Fruit fly (Drosophila melanogaster) whole organism, embryonic: ENCODE data around the gene CG10947.
A peak's percentile ranks its signal among the peaks of the same experiment; 100 is the strongest.

Experiments used
- Abd-B ChIP-seq: fragments of 200-800 bp; sonication (Bioruptor generic); optimal IDR thresholded peaks from 2 replicates; lab custom pipeline; 2018; ENCODE audit warnings: missing biosample characterization, mild to moderate bottlenecking, missing genetic modification characterization, moderate library complexity
- Asciz ChIP-seq: fragments of 200-800 bp; sonication (Bioruptor generic); optimal IDR thresholded peaks from 2 replicates; lab custom pipeline; 2017; ENCODE audit warnings: missing biosample characterization, mild to moderate bottlenecking, missing genetic modification characterization, missing genetic modification reagents
- Blimp-1 ChIP-seq: fragments of 200-800 bp; sonication (Bioruptor generic); optimal IDR thresholded peaks from 3 replicates; lab custom pipeline; 2018; ENCODE audit warnings: missing biosample characterization, missing genetic modification characterization, mild to moderate bottlenecking, moderate library complexity, missing genetic modification reagents
- Bteb2 ChIP-seq: fragments of 200-800 bp; sonication (Bioruptor generic); optimal IDR thresholded peaks from 2 replicates; lab custom pipeline; 2016; ENCODE audit warnings: missing biosample characterization, missing genetic modification characterization
- CG10321 ChIP-seq: fragments of 200-800 bp; sonication (Bioruptor generic); IDR thresholded peaks from 2 replicates; pipeline ENCODE4 v1.3.6; 2022; ENCODE audit warnings: missing biosample characterization, missing genetic modification characterization
- CG10654 ChIP-seq: fragments of 200-800 bp; sonication (Bioruptor generic); optimal IDR thresholded peaks from 2 replicates; lab custom pipeline; 2016; ENCODE audit warnings: missing biosample characterization, missing genetic modification characterization
- CG11695 ChIP-seq: fragments of 200-800 bp; sonication (Bioruptor generic); IDR thresholded peaks from 3 replicates; pipeline ENCODE4 v1.3.6; 2022; ENCODE audit warnings: missing biosample characterization, missing genetic modification characterization
- CG11723 ChIP-seq: fragments of 200-800 bp; sonication (Bioruptor generic); optimal IDR thresholded peaks from 2 replicates; lab custom pipeline; 2017; ENCODE audit warnings: missing biosample characterization, mild to moderate bottlenecking, missing genetic modification characterization
- CG12104 ChIP-seq: fragments of 200-800 bp; sonication (Bioruptor generic); optimal IDR thresholded peaks from 3 replicates; lab custom pipeline; 2016; ENCODE audit warnings: missing biosample characterization, missing genetic modification characterization
- CG13296 ChIP-seq: fragments of 200-800 bp; sonication (Bioruptor generic); optimal IDR thresholded peaks from 3 replicates; lab custom pipeline; 2018; ENCODE audit warnings: missing biosample characterization, mild to moderate bottlenecking, missing genetic modification characterization
- CG13424 ChIP-seq: fragments of 200-800 bp; sonication (Bioruptor generic); optimal IDR thresholded peaks from 2 replicates; lab custom pipeline; 2019; ENCODE audit warnings: missing biosample characterization, mild to moderate bottlenecking, missing genetic modification characterization, moderate library complexity
- CG15696 ChIP-seq: fragments of 200-800 bp; sonication (Bioruptor generic); optimal IDR thresholded peaks from 2 replicates; lab custom pipeline; 2019; ENCODE audit warnings: missing biosample characterization, mild to moderate bottlenecking, missing genetic modification characterization, moderate library complexity
- CG1603 ChIP-seq: fragments of 200-800 bp; sonication (Bioruptor generic); optimal IDR thresholded peaks from 2 replicates; lab custom pipeline; 2019; ENCODE audit warnings: missing biosample characterization, mild to moderate bottlenecking, missing genetic modification characterization, moderate library complexity
- CG17359 ChIP-seq: fragments of 200-800 bp; sonication (Bioruptor generic); optimal IDR thresholded peaks from 3 replicates; lab custom pipeline; 2018; ENCODE audit warnings: missing biosample characterization, mild to moderate bottlenecking, missing genetic modification characterization, moderate library complexity
- CG18262 ChIP-seq: fragments of 200-800 bp; optimal IDR thresholded peaks from 3 replicates; lab custom pipeline; 2019; ENCODE audit warnings: missing biosample characterization, mild to moderate bottlenecking, missing genetic modification characterization, moderate library complexity
- CG18599 ChIP-seq: fragments of 200-800 bp; sonication (Bioruptor generic); optimal IDR thresholded peaks from 3 replicates; lab custom pipeline; 2017; ENCODE audit warnings: missing biosample characterization, missing genetic modification characterization, mild to moderate bottlenecking, moderate library complexity, missing genetic modification reagents
- CG2712 ChIP-seq: fragments of 200-800 bp; optimal IDR thresholded peaks from 3 replicates; lab custom pipeline; 2019; ENCODE audit warnings: missing biosample characterization, mild to moderate bottlenecking, missing genetic modification characterization, moderate library complexity
- CG30403 ChIP-seq: fragments of 200-800 bp; sonication (Bioruptor generic); optimal IDR thresholded peaks from 3 replicates; lab custom pipeline; 2016; ENCODE audit warnings: missing biosample characterization, missing genetic modification characterization
- CG32532 ChIP-seq: fragments of 200-800 bp; sonication (Bioruptor generic); IDR thresholded peaks from 2 replicates; pipeline ENCODE4 v1.3.6; 2022; ENCODE audit warnings: missing biosample characterization, missing genetic modification characterization
- CG3281 ChIP-seq: fragments of 200-800 bp; sonication (Bioruptor generic); optimal IDR thresholded peaks from 3 replicates; lab custom pipeline; 2017; ENCODE audit warnings: missing biosample characterization, mild to moderate bottlenecking, missing genetic modification characterization
- CG33213 ChIP-seq: fragments of 200-800 bp; sonication (Bioruptor generic); optimal IDR thresholded peaks from 3 replicates; lab custom pipeline; 2016; ENCODE audit warnings: missing biosample characterization, missing genetic modification characterization
- CG34422 ChIP-seq: fragments of 200-800 bp; sonication (Bioruptor generic); IDR thresholded peaks from 3 replicates; pipeline ENCODE4 v1.3.6; 2022; ENCODE audit warnings: missing biosample characterization, missing genetic modification characterization
- CG42726 ChIP-seq: fragments of 200-800 bp; sonication (Bioruptor generic); IDR thresholded peaks from 2 replicates; pipeline ENCODE4 v1.3.6; 2022; ENCODE audit warnings: missing biosample characterization, missing genetic modification characterization; ENCODE audit not compliant: partially characterized antibody
- CG4360 ChIP-seq: fragments of 200-800 bp; sonication (Bioruptor generic); IDR thresholded peaks from 2 replicates; pipeline ENCODE4 v1.3.6; 2022; ENCODE audit warnings: missing biosample characterization, missing genetic modification characterization
- CG4730 ChIP-seq: fragments of 200-800 bp; sonication (Bioruptor generic); IDR thresholded peaks from 2 replicates; pipeline ENCODE4 v1.3.6; 2022; ENCODE audit warnings: missing biosample characterization, missing genetic modification characterization
- CG6254 ChIP-seq: fragments of 200-800 bp; sonication (Bioruptor generic); optimal IDR thresholded peaks from 3 replicates; lab custom pipeline; 2017; ENCODE audit warnings: mild to moderate bottlenecking, missing biosample characterization, missing genetic modification reagents, missing genetic modification characterization
- CG6813 ChIP-seq: fragments of 200-800 bp; sonication (Bioruptor generic); optimal IDR thresholded peaks from 2 replicates; lab custom pipeline; 2017; ENCODE audit warnings: missing biosample characterization, missing genetic modification characterization, mild to moderate bottlenecking, moderate library complexity, missing genetic modification reagents
- CG9797 ChIP-seq: fragments of 200-800 bp; sonication (Bioruptor generic); optimal IDR thresholded peaks from 3 replicates; lab custom pipeline; 2018; ENCODE audit warnings: missing biosample characterization, mild to moderate bottlenecking, missing genetic modification characterization
- CG9932 ChIP-seq: fragments of 200-800 bp; sonication (Bioruptor generic); IDR thresholded peaks from 2 replicates; pipeline ENCODE4 v1.3.6; 2022; ENCODE audit warnings: missing biosample characterization, missing genetic modification characterization
- Doc2 ChIP-seq: fragments of 200-800 bp; sonication (Bioruptor generic); IDR thresholded peaks from 2 replicates; pipeline ENCODE4 v1.3.6; 2022; ENCODE audit warnings: missing biosample characterization, missing genetic modification characterization
- Dp ChIP-seq: fragments of 200-800 bp; sonication (Bioruptor generic); optimal IDR thresholded peaks from 2 replicates; lab custom pipeline; 2018; ENCODE audit warnings: missing biosample characterization, mild to moderate bottlenecking, missing genetic modification characterization, moderate library complexity
- Fer3 ChIP-seq: fragments of 200-800 bp; sonication (Bioruptor generic); optimal IDR thresholded peaks from 2 replicates; lab custom pipeline; 2018; ENCODE audit warnings: missing biosample characterization, mild to moderate bottlenecking, missing genetic modification characterization, moderate library complexity
- MBD-R2 ChIP-seq: fragments of 200-800 bp; sonication (Bioruptor generic); IDR thresholded peaks from 2 replicates; pipeline ENCODE4 v1.3.6; 2022; ENCODE audit warnings: missing biosample characterization, missing genetic modification characterization
- Nf-YA ChIP-seq: fragments of 200-800 bp; sonication (Bioruptor generic); IDR thresholded peaks from 2 replicates; pipeline ENCODE4 v1.3.6; 2022; ENCODE audit warnings: missing biosample characterization, missing genetic modification characterization
- Pdp1 ChIP-seq, 2 experiments: fragments of 200-800 bp; sonication (Bioruptor generic); optimal IDR thresholded peaks; 3 replicates each; lab custom pipeline; 2016; ENCODE audit warnings: missing biosample characterization in 2 of 2, missing genetic modification characterization in 2 of 2, mild to moderate bottlenecking in 1 of 2, moderate library complexity in 1 of 2
- Rfx ChIP-seq: fragments of 200-800 bp; sonication (Bioruptor generic); IDR thresholded peaks from 2 replicates; pipeline ENCODE4 v1.3.6; 2022; ENCODE audit warnings: missing biosample characterization, missing genetic modification characterization
- Six4 ChIP-seq: fragments of 200-800 bp; sonication (Bioruptor generic); optimal IDR thresholded peaks from 2 replicates; lab custom pipeline; 2016; ENCODE audit warnings: missing biosample characterization, missing genetic modification characterization
- Sry-δ ChIP-seq: fragments of 200-800 bp; sonication (Bioruptor generic); optimal IDR thresholded peaks from 2 replicates; lab custom pipeline; 2016; ENCODE audit warnings: missing biosample characterization, missing genetic modification characterization
- abd-A ChIP-seq: fragments of 200-800 bp; sonication (Bioruptor generic); optimal IDR thresholded peaks from 3 replicates; lab custom pipeline; 2019; ENCODE audit warnings: missing biosample characterization, mild to moderate bottlenecking, missing genetic modification characterization, moderate library complexity
- dmrt99B ChIP-seq: fragments of 200-800 bp; sonication (Bioruptor generic); optimal IDR thresholded peaks from 2 replicates; lab custom pipeline; 2018; ENCODE audit warnings: missing biosample characterization, mild to moderate bottlenecking, missing genetic modification characterization, moderate library complexity
- fd96Cb ChIP-seq: fragments of 200-800 bp; sonication (Bioruptor generic); optimal IDR thresholded peaks from 2 replicates; lab custom pipeline; 2018; ENCODE audit warnings: missing biosample characterization, mild to moderate bottlenecking, missing genetic modification characterization, moderate library complexity
- ind ChIP-seq: fragments of 200-800 bp; sonication (Bioruptor generic); optimal IDR thresholded peaks from 3 replicates; lab custom pipeline; 2016; ENCODE audit warnings: missing biosample characterization, missing genetic modification characterization
- lmd ChIP-seq: fragments of 200-800 bp; sonication (Bioruptor generic); IDR thresholded peaks from 2 replicates; pipeline ENCODE4 v1.3.6; 2022; ENCODE audit warnings: missing biosample characterization, missing genetic modification characterization
- sens ChIP-seq: fragments of 200-800 bp; sonication (Bioruptor generic); peaks from one replicate; lab custom pipeline; 2016; ENCODE audit warnings: missing biosample characterization, missing genetic modification characterization
- sob ChIP-seq: fragments of 200-800 bp; sonication (Bioruptor generic); IDR thresholded peaks from 2 replicates; pipeline ENCODE4 v1.3.6; 2022; ENCODE audit warnings: missing biosample characterization, missing genetic modification characterization
- stwl ChIP-seq: fragments of 200-800 bp; sonication (Bioruptor generic); optimal IDR thresholded peaks from 3 replicates; lab custom pipeline; 2018; ENCODE audit warnings: missing biosample characterization, mild to moderate bottlenecking, missing genetic modification characterization, moderate library complexity
- trem ChIP-seq: fragments of 200-800 bp; optimal IDR thresholded peaks from 3 replicates; lab custom pipeline; 2019; ENCODE audit warnings: missing biosample characterization, mild to moderate bottlenecking, missing genetic modification characterization, moderate library complexity
- tx ChIP-seq: fragments of 200-800 bp; sonication (Bioruptor generic); optimal IDR thresholded peaks from 2 replicates; lab custom pipeline; 2016; ENCODE audit warnings: missing biosample characterization, missing genetic modification characterization
- zen ChIP-seq: fragments of 200-800 bp; sonication (Bioruptor generic); optimal IDR thresholded peaks from 3 replicates; lab custom pipeline; 2018; ENCODE audit warnings: missing biosample characterization, mild to moderate bottlenecking, missing genetic modification characterization, moderate library complexity

The CG10947 gene

dm6 chr2L:20463316-20463856, 48.8 kb upstream of the CG10947 start, which contains the start of gene CG2493:
CG2493 (minus strand) TSS chr2L:20463444.
- TF ChIP-seq trem (tag; lab: Kevin White, UChicago) (peak; percentile 13), Doc2 (GFP tag; lab: Robert Waterston, UW) (no peak), fd96Cb (tag; lab: Kevin White, UChicago) (peak; percentile 6), Bteb2 (GFP tag; lab: Kevin White, UChicago) (no peak), Nf-YA (no peak), lmd (peak; percentile 20; the same call in 1 of the 2 replicates), CG13424 (no peak), CG18262 (peak; percentile 64), CG42726 (no peak), CG17359 (peak; percentile 33), CG2712 (tag; lab: Kevin White, UChicago) (peak; percentile 65), dmrt99B (peak; percentile 15), CG9932 (GFP tag; lab: Robert Waterston, UW) (peak; percentile 6; the same call in 1 of the 2 replicates), Pdp1 (GFP tag; optimal IDR thresholded peaks at IDR 0.05; lab: Kevin White, UChicago) (peak in 1 of 2 experiments; percentile 9), CG34422 (0 out of 3 replicates have a peak, but pooled peaks have one; percentile 39), Dp (GFP tag; lab: Kevin White, UChicago) (peak; percentile 80), CG9797 (GFP tag; lab: Kevin White, UChicago) (peak; percentile 9), CG33213 (peak; percentile 5), Six4 (GFP tag; lab: Kevin White, UChicago) (peak; percentile 22), CG12104 (GFP tag; lab: Kevin White, UChicago) (no peak), stwl (peak; percentile 52), sob (GFP tag; lab: Robert Waterston, UW) (peak; percentile 59; the same call in 1 of the 2 replicates), CG30403 (GFP tag; lab: Kevin White, UChicago) (peak; percentile 5), CG4360 (no peak), Abd-B (peak; percentile 23), CG10654 (GFP tag; lab: Kevin White, UChicago) (peak; percentile 16), MBD-R2 (0 out of 2 replicates have a peak, but pooled peaks have one; percentile 45), Blimp-1 (GFP tag; lab: Kevin White, UChicago) (peak; percentile 47), abd-A (tag; lab: Kevin White, UChicago) (peak; percentile 2), CG6813 (GFP tag; lab: Kevin White, UChicago) (no peak), Sry-δ (GFP tag; lab: Kevin White, UChicago) (peak; percentile 6), CG6254 (GFP tag; lab: Kevin White, UChicago) (peak; percentile 23), CG13296 (GFP tag; lab: Kevin White, UChicago) (no peak), Fer3 (tag; lab: Kevin White, UChicago) (peak; percentile 14), CG3281 (GFP tag; lab: Kevin White, UChicago) (peak; percentile 43), CG4730 (GFP tag; lab: Robert Waterston, UW) (0 out of 2 replicates have a peak, but pooled peaks have one; percentile 4), CG11723 (no peak), CG1603 (tag; lab: Kevin White, UChicago) (peak; percentile 18), CG10321 (GFP tag; lab: Robert Waterston, UW) (no peak), tx (GFP tag; lab: Kevin White, UChicago) (no peak), CG32532 (GFP tag; lab: Robert Waterston, UW) (peak; percentile 39; the same call in 1 of the 2 replicates), zen (tag; lab: Kevin White, UChicago) (peak; percentile 26), ind (GFP tag; lab: Kevin White, UChicago) (peak; percentile 18), CG11695 (GFP tag; lab: Robert Waterston, UW) (0 out of 3 replicates have a peak, but pooled peaks have one; percentile 31), sens (GFP tag; lab: Kevin White, UChicago) (peak; percentile 80), Asciz (peak; percentile 38), CG15696 (tag; lab: Kevin White, UChicago) (peak; percentile 26), Rfx (GFP tag; lab: Robert Waterston, UW) (peak; percentile 45), CG18599 (peak; percentile 33)
